Worm (Caenorhabditis elegans) whole organism, mixed stage, embryonic: ENCODE data around the gene nhr-231.

Experiments
- M03D4.4 ChIP-seq: sonication (generic microtip); optimal IDR thresholded peaks from 2 replicates; lab custom pipeline; 2017; ENCODE audit warnings: mild to moderate bottlenecking, missing genetic modification characterization, missing compliant biosample characterization
- blmp-1 ChIP-seq: fragments of 150-350 bp; optimal IDR thresholded peaks from 2 replicates; lab custom pipeline; 2014; ENCODE audit warnings: missing biosample characterization, missing genetic modification characterization
- ceh-39 ChIP-seq: fragments of 150-350 bp; optimal IDR thresholded peaks from 2 replicates; lab custom pipeline; 2014; ENCODE audit warnings: missing biosample characterization, missing genetic modification characterization
- ceh-43 ChIP-seq: fragments of 200-800 bp; sonication (Bioruptor generic); optimal IDR thresholded peaks from 2 replicates; lab custom pipeline; 2018; ENCODE audit warnings: mild to moderate bottlenecking, missing genetic modification characterization, moderate library complexity, missing compliant biosample characterization
- ceh-83 ChIP-seq: fragments of 200-800 bp; sonication (Bioruptor generic); optimal IDR thresholded peaks from 2 replicates; lab custom pipeline; 2018; ENCODE audit warnings: mild to moderate bottlenecking, missing genetic modification characterization, missing compliant biosample characterization
- ces-1 ChIP-seq: fragments of 150-350 bp; optimal IDR thresholded peaks from 2 replicates; lab custom pipeline; 2014; ENCODE audit warnings: missing biosample characterization, missing genetic modification reagents, missing genetic modification characterization
- cnd-1 ChIP-seq: fragments of 200-800 bp; sonication (Bioruptor generic); optimal IDR thresholded peaks from 2 replicates; lab custom pipeline; 2018; ENCODE audit warnings: mild to moderate bottlenecking, missing genetic modification characterization, missing compliant biosample characterization
- drap-1 ChIP-seq: fragments of 200-800 bp; sonication (Bioruptor generic); optimal IDR thresholded peaks from 3 replicates; lab custom pipeline; 2018; ENCODE audit warnings: mild to moderate bottlenecking, missing genetic modification characterization, missing compliant biosample characterization
- elt-1 ChIP-seq: sonication (generic microtip); optimal IDR thresholded peaks from 2 replicates; lab custom pipeline; 2017; ENCODE audit warnings: missing genetic modification characterization, mild to moderate bottlenecking, missing compliant biosample characterization, antibody characterized with exemption, moderate library complexity, borderline replicate concordance; ENCODE audit not compliant: insufficient read depth
- elt-3 ChIP-seq: fragments of 150-350 bp; optimal IDR thresholded peaks from 2 replicates; lab custom pipeline; 2014; ENCODE audit warnings: missing biosample characterization, missing genetic modification characterization
- flh-1 ChIP-seq: fragments of 200-800 bp; sonication (Bioruptor generic); optimal IDR thresholded peaks from 2 replicates; lab custom pipeline; 2018; ENCODE audit warnings: mild to moderate bottlenecking, missing genetic modification characterization, moderate library complexity, missing compliant biosample characterization
- ham-2 ChIP-seq: fragments of 200-800 bp; sonication (Bioruptor generic); optimal IDR thresholded peaks from 2 replicates; lab custom pipeline; 2018; ENCODE audit warnings: mild to moderate bottlenecking, missing genetic modification characterization, missing compliant biosample characterization
- lin-32 ChIP-seq: fragments of 200-800 bp; sonication (Bioruptor generic); optimal IDR thresholded peaks from 2 replicates; lab custom pipeline; 2018; ENCODE audit warnings: mild to moderate bottlenecking, missing genetic modification characterization, missing compliant biosample characterization
- lsy-2 ChIP-seq: fragments of 150-350 bp; optimal IDR thresholded peaks from 2 replicates; lab custom pipeline; 2014; ENCODE audit warnings: missing biosample characterization, missing genetic modification characterization
- mab-5 ChIP-seq: fragments of 150-350 bp; optimal IDR thresholded peaks from 2 replicates; lab custom pipeline; 2014; ENCODE audit warnings: missing biosample characterization, missing genetic modification characterization
- mep-1 ChIP-seq: fragments of 150-350 bp; optimal IDR thresholded peaks from 2 replicates; lab custom pipeline; 2017; ENCODE audit warnings: missing biosample characterization, missing genetic modification reagents, missing genetic modification characterization, inconsistent platforms
- mls-2 ChIP-seq: sonication (generic microtip); optimal IDR thresholded peaks from 2 replicates; lab custom pipeline; 2016; ENCODE audit warnings: mild to moderate bottlenecking, missing genetic modification characterization, moderate library complexity, missing compliant biosample characterization
- nhr-12 ChIP-seq: fragments of 150-350 bp; optimal IDR thresholded peaks from 2 replicates; lab custom pipeline; 2014; ENCODE audit warnings: missing biosample characterization, missing genetic modification characterization
- nhr-2 ChIP-seq: fragments of 150-350 bp; optimal IDR thresholded peaks from 2 replicates; lab custom pipeline; 2014; ENCODE audit warnings: missing biosample characterization, missing genetic modification characterization
- nhr-237 ChIP-seq: fragments of 150-350 bp; optimal IDR thresholded peaks from 2 replicates; lab custom pipeline; 2014; ENCODE audit warnings: missing biosample characterization, missing genetic modification characterization
- nhr-28 ChIP-seq: fragments of 150-350 bp; optimal IDR thresholded peaks from 2 replicates; lab custom pipeline; 2014; ENCODE audit warnings: missing biosample characterization, missing genetic modification characterization
- nhr-76 ChIP-seq: sonication (generic microtip); optimal IDR thresholded peaks from 2 replicates; lab custom pipeline; 2017; ENCODE audit warnings: missing biosample characterization, missing genetic modification characterization
- pha-4 ChIP-seq: fragments of 150-350 bp; optimal IDR thresholded peaks from 2 replicates; lab custom pipeline; 2018; ENCODE audit warnings: missing biosample characterization, missing genetic modification reagents, missing genetic modification characterization
- sem-2 ChIP-seq: fragments of 200-800 bp; sonication (Bioruptor generic); optimal IDR thresholded peaks from 2 replicates; lab custom pipeline; 2018; ENCODE audit warnings: mild to moderate bottlenecking, missing genetic modification characterization, missing compliant biosample characterization
- snpc-4 ChIP-seq: fragments of 150-350 bp; optimal IDR thresholded peaks from 2 replicates; lab custom pipeline; 2014; ENCODE audit warnings: missing biosample characterization, missing genetic modification characterization
- sptf-1 ChIP-seq: sonication (generic microtip); optimal IDR thresholded peaks from 2 replicates; lab custom pipeline; 2017; ENCODE audit warnings: mild to moderate bottlenecking, missing genetic modification characterization, moderate library complexity, missing compliant biosample characterization
- tbx-8 ChIP-seq: fragments of 200-800 bp; sonication (Bioruptor generic); optimal IDR thresholded peaks from 2 replicates; lab custom pipeline; 2018; ENCODE audit warnings: mild to moderate bottlenecking, missing genetic modification characterization, moderate library complexity, missing compliant biosample characterization
- unc-120 ChIP-seq: sonication (generic microtip); optimal IDR thresholded peaks from 2 replicates; lab custom pipeline; 2017; ENCODE audit warnings: missing genetic modification characterization, missing compliant biosample characterization; ENCODE audit not compliant: poor library complexity, severe bottlenecking
- unc-39 ChIP-seq: fragments of 150-350 bp; optimal IDR thresholded peaks from 2 replicates; lab custom pipeline; 2014; ENCODE audit warnings: missing biosample characterization, missing genetic modification characterization
- unc-62 ChIP-seq: fragments of 150-350 bp; optimal IDR thresholded peaks from 2 replicates; lab custom pipeline; 2014; ENCODE audit warnings: missing biosample characterization, missing genetic modification reagents, missing genetic modification characterization
- zip-8 ChIP-seq: fragments of 150-350 bp; optimal IDR thresholded peaks from 2 replicates; lab custom pipeline; 2014; ENCODE audit warnings: missing biosample characterization, missing genetic modification characterization
- ztf-11 ChIP-seq: fragments of 150-350 bp; optimal IDR thresholded peaks from 2 replicates; lab custom pipeline; 2014; ENCODE audit warnings: missing biosample characterization, missing genetic modification characterization

nhr-231 gene

DNA sequence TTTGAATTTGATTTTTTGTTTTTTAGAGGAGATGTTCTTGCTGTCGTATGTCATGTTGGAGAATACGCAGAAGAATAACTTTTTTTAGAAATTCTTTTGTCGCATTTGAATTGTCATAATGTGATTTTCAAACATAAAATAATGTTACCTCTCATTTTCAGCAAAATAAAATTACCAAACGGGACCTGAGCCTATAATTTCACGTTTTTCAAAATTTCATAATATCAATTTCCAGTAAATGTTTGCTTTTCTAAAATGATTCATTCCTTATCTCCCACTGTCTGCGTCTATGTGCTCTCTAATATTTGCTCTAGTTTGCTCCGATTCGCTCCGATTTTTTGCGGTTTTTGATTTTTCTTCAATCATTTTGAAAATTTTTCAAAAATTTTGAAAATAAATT lies at the start of gene nhr-231:
Gene nhr-231, plus strand, starts transcription at position 301 of the 400 bp plus-strand sequence.
- TF ChIP-seq mab-5 (tag; lab: Kevin White, UChicago) (no peak), ces-1 (GFP tag; lab: Kevin White, UChicago) (no peak), sptf-1 (no peak), ceh-83 (GFP tag; lab: Kevin White, UChicago) (no peak), flh-1 (GFP tag; lab: Kevin White, UChicago) (no peak), cnd-1 (tag; lab: Kevin White, UChicago) (no peak), pha-4 (tag; lab: Kevin White, UChicago) (no peak), nhr-237 (tag; lab: Kevin White, UChicago) (no peak), snpc-4 (tag; lab: Kevin White, UChicago) (no peak), unc-39 (no peak), elt-3 (tag; lab: Kevin White, UChicago) (no peak), lsy-2 (tag; lab: Kevin White, UChicago) (no peak), ceh-43 (GFP tag; lab: Kevin White, UChicago) (no peak), M03D4.4 (no peak), unc-120 (tag; lab: Kevin White, UChicago) (no peak), lin-32 (no peak), drap-1 (no peak), ham-2 (no peak)
- TF ChIP-seq, all 35 proteins: peak for 0

ce11 chrV:18742108-18742507 lies 48.6 kb upstream of the nhr-231 start, which contains the start of gene clec-250:
Gene clec-250 (minus strand): TSS chrV:18742208.
- TF ChIP-seq M03D4.4: no peak
- no peak for TF ChIP-seq nhr-76
- TF ChIP-seq unc-120 (tag; lab: Kevin White, UChicago): no peak
- TF ChIP-seq elt-3 (tag; lab: Kevin White, UChicago): no peak
- no peak for TF ChIP-seq lin-32
- TF ChIP-seq nhr-2: no peak
- no peak for TF ChIP-seq ces-1 (GFP tag; lab: Kevin White, UChicago)

- TF ChIP-seq mls-2 (tag; lab: Kevin White, UChicago): no peak
- TF ChIP-seq M03D4.4: no peak
- TF ChIP-seq ceh-83 (GFP tag; lab: Kevin White, UChicago): no peak
- TF ChIP-seq blmp-1: no peak
- TF ChIP-seq nhr-237 (tag; lab: Kevin White, UChicago): no peak
- no peak for TF ChIP-seq ham-2
- no peak for TF ChIP-seq zip-8 (tag; lab: Kevin White, UChicago)
- no peak for TF ChIP-seq cnd-1 (tag; lab: Kevin White, UChicago)
- TF ChIP-seq drap-1: no peak
- TF ChIP-seq ztf-11 (tag; lab: Kevin White, UChicago): no peak
- TF ChIP-seq unc-62: no peak
- no peak for TF ChIP-seq sptf-1
- no peak for TF ChIP-seq ceh-43 (GFP tag; lab: Kevin White, UChicago)
- TF ChIP-seq nhr-12 (tag; lab: Kevin White, UChicago): no peak
- no peak for TF ChIP-seq mab-5 (tag; lab: Kevin White, UChicago)
- no peak for TF ChIP-seq ces-1 (GFP tag; lab: Kevin White, UChicago)
- no peak for TF ChIP-seq pha-4 (tag; lab: Kevin White, UChicago)
- TF ChIP-seq unc-39: no peak
- no peak for TF ChIP-seq nhr-76
- TF ChIP-seq sem-2: no peak
- TF ChIP-seq, all 35 proteins: peak for 0
Observed at ce11 chrV:18746937-18747660, 43.7 kb upstream of the nhr-231 start, which contains the start of gene clec-251. Gene clec-251 (minus strand): TSS chrV:18746987.

ce11 chrV:18748726-18749125 lies 42.0 kb upstream of the nhr-231 start, which contains the start of gene clec-252:
Gene clec-252 (minus strand): TSS chrV:18748826.
- no peak for TF ChIP-seq ceh-43 (GFP tag; lab: Kevin White, UChicago)
- no peak for TF ChIP-seq mab-5 (tag; lab: Kevin White, UChicago)

ce11 chrV:18750445-18750844 lies 40.3 kb upstream of the nhr-231 start, which contains the start of the genes F11D11.21 and F11D11.12:
Gene F11D11.21 (minus strand): TSS chrV:18750545.
Gene F11D11.12 (minus strand): TSS chrV:18750682.
- TF ChIP-seq M03D4.4 (no peak), tbx-8 (GFP tag; lab: Kevin White, UChicago) (no peak), elt-1 (tag; lab: Kevin White, UChicago) (no peak), mep-1 (tag; lab: Kevin White, UChicago) (no peak), nhr-76 (no peak), nhr-2 (no peak), ceh-39 (tag; lab: Kevin White, UChicago) (no peak), zip-8 (tag; lab: Kevin White, UChicago) (no peak), pha-4 (tag; lab: Kevin White, UChicago) (no peak), unc-120 (tag; lab: Kevin White, UChicago) (no peak), drap-1 (no peak), nhr-28 (tag; lab: Kevin White, UChicago) (no peak)
